Worm (Caenorhabditis elegans) whole organism, late embryonic: ENCODE measurements around the gene cogc-6.

Experiments used
- C08G9.2 ChIP-seq: sonication (generic microtip); optimal IDR thresholded peaks from 2 replicates; lab custom pipeline; 2016; ENCODE audit warnings: mild to moderate bottlenecking, missing genetic modification characterization, moderate library complexity, missing compliant biosample characterization
- F13H6.1 ChIP-seq: sonication (generic microtip); optimal IDR thresholded peaks from 2 replicates; lab custom pipeline; 2016; ENCODE audit warnings: missing genetic modification characterization, missing compliant biosample characterization
- K02D7.2 ChIP-seq: sonication (generic microtip); optimal IDR thresholded peaks from 2 replicates; lab custom pipeline; 2017; ENCODE audit warnings: mild to moderate bottlenecking, missing genetic modification characterization, missing compliant biosample characterization
- Y22D7AL.16 ChIP-seq: sonication (generic microtip); optimal IDR thresholded peaks from 2 replicates; lab custom pipeline; 2016; ENCODE audit warnings: missing genetic modification characterization, missing compliant biosample characterization
- ahr-1 ChIP-seq: sonication (generic microtip); optimal IDR thresholded peaks from 2 replicates; lab custom pipeline; 2016; ENCODE audit warnings: missing genetic modification characterization, missing compliant biosample characterization
- ama-1 ChIP-seq: fragments of 150-350 bp; optimal IDR thresholded peaks from 2 replicates; lab custom pipeline; 2014
- ceh-14 ChIP-seq: sonication (generic microtip); optimal IDR thresholded peaks from 2 replicates; lab custom pipeline; 2016; ENCODE audit warnings: missing genotype, missing genetic modification characterization, missing compliant biosample characterization
- ceh-18 ChIP-seq: sonication (generic microtip); optimal IDR thresholded peaks from 2 replicates; lab custom pipeline; 2016; ENCODE audit warnings: missing genetic modification characterization, missing compliant biosample characterization
- ceh-2 ChIP-seq: sonication (generic microtip); optimal IDR thresholded peaks from 2 replicates; lab custom pipeline; 2016; ENCODE audit warnings: missing genotype, missing genetic modification characterization, missing compliant biosample characterization
- ceh-22 ChIP-seq: sonication (generic microtip); optimal IDR thresholded peaks from 2 replicates; lab custom pipeline; 2017; ENCODE audit warnings: missing biosample characterization, missing genetic modification characterization
- ceh-30 ChIP-seq: fragments of 150-350 bp; optimal IDR thresholded peaks from 2 replicates; lab custom pipeline; 2014; ENCODE audit warnings: missing biosample characterization, missing genetic modification characterization
- ceh-31 ChIP-seq: sonication (generic microtip); optimal IDR thresholded peaks from 2 replicates; lab custom pipeline; 2016; ENCODE audit warnings: missing genetic modification characterization, missing compliant biosample characterization
- ceh-45 ChIP-seq: fragments of 200-800 bp; sonication (Bioruptor generic); IDR thresholded peaks from 2 replicates; pipeline ENCODE4 v1.3.6; 2022; ENCODE audit warnings: missing genetic modification reagents, missing genetic modification characterization, missing compliant biosample characterization
- ceh-48 ChIP-seq: sonication (generic microtip); optimal IDR thresholded peaks from 2 replicates; lab custom pipeline; 2016; ENCODE audit warnings: missing genetic modification characterization, inconsistent platforms, missing compliant biosample characterization
- ceh-6 ChIP-seq: fragments of 200-800 bp; sonication (Bioruptor generic); optimal IDR thresholded peaks from 2 replicates; lab custom pipeline; 2018; ENCODE audit warnings: mild to moderate bottlenecking, missing genetic modification characterization, missing compliant biosample characterization
- che-1 ChIP-seq: sonication (generic microtip); optimal IDR thresholded peaks from 2 replicates; lab custom pipeline; 2016; ENCODE audit warnings: mild to moderate bottlenecking, missing genetic modification characterization, missing compliant biosample characterization
- dmd-4 ChIP-seq: sonication (generic microtip); optimal IDR thresholded peaks from 2 replicates; lab custom pipeline; 2016; ENCODE audit warnings: borderline replicate concordance, missing genetic modification characterization, missing compliant biosample characterization
- eyg-1 ChIP-seq: sonication (generic microtip); optimal IDR thresholded peaks from 2 replicates; lab custom pipeline; 2016; ENCODE audit warnings: missing genotype, missing genetic modification characterization, missing compliant biosample characterization
- fkh-10 ChIP-seq: fragments of 150-350 bp; optimal IDR thresholded peaks from 2 replicates; lab custom pipeline; 2014; ENCODE audit warnings: missing biosample characterization, missing genetic modification reagents, missing genetic modification characterization
- fkh-6 ChIP-seq: sonication (generic microtip); optimal IDR thresholded peaks from 2 replicates; lab custom pipeline; 2016; ENCODE audit warnings: missing genetic modification characterization, missing compliant biosample characterization
- hlh-8 ChIP-seq: sonication (generic microtip); optimal IDR thresholded peaks from 2 replicates; lab custom pipeline; 2016; ENCODE audit warnings: missing genotype, missing genetic modification characterization, missing compliant biosample characterization
- lin-11 ChIP-seq: fragments of 200-800 bp; sonication (Bioruptor generic); optimal IDR thresholded peaks from 2 replicates; lab custom pipeline; 2018; ENCODE audit warnings: mild to moderate bottlenecking, missing genetic modification characterization, missing compliant biosample characterization
- madf-2 ChIP-seq: sonication (generic microtip); optimal IDR thresholded peaks from 2 replicates; lab custom pipeline; 2017; ENCODE audit warnings: missing genetic modification characterization, missing compliant biosample characterization
- mec-3 ChIP-seq: sonication (generic microtip); optimal IDR thresholded peaks from 2 replicates; lab custom pipeline; 2016; ENCODE audit warnings: borderline replicate concordance, missing genetic modification characterization, missing compliant biosample characterization
- nfya-1 ChIP-seq: sonication (generic microtip); optimal IDR thresholded peaks from 2 replicates; lab custom pipeline; 2017; ENCODE audit warnings: missing genetic modification characterization, mild to moderate bottlenecking, missing compliant biosample characterization, antibody characterized with exemption, moderate library complexity
- nhr-11 ChIP-seq: fragments of 150-350 bp; optimal IDR thresholded peaks from 2 replicates; lab custom pipeline; 2014; ENCODE audit warnings: missing biosample characterization, missing genetic modification characterization
- odd-2 ChIP-seq: sonication (generic microtip); optimal IDR thresholded peaks from 2 replicates; lab custom pipeline; 2017; ENCODE audit warnings: antibody characterized with exemption, mild to moderate bottlenecking, missing genetic modification characterization, missing compliant biosample characterization
- pha-2 ChIP-seq: sonication (generic microtip); optimal IDR thresholded peaks from 2 replicates; lab custom pipeline; 2017; ENCODE audit warnings: mild to moderate bottlenecking, missing genetic modification characterization, missing compliant biosample characterization
- pha-4 ChIP-seq: fragments of 150-350 bp; optimal IDR thresholded peaks from 2 replicates; lab custom pipeline; 2018; ENCODE audit warnings: missing biosample characterization, missing genetic modification reagents, missing genetic modification characterization
- pqm-1 ChIP-seq: sonication (generic microtip); optimal IDR thresholded peaks from 2 replicates; lab custom pipeline; 2016; ENCODE audit warnings: missing genetic modification characterization, missing compliant biosample characterization
- ref-2 ChIP-seq: sonication (generic microtip); optimal IDR thresholded peaks from 2 replicates; lab custom pipeline; 2016; ENCODE audit warnings: missing genetic modification characterization, missing compliant biosample characterization
- rnt-1 ChIP-seq: sonication (generic microtip); optimal IDR thresholded peaks from 2 replicates; lab custom pipeline; 2016; ENCODE audit warnings: missing genetic modification characterization, missing compliant biosample characterization
- sdc-2 ChIP-seq: sonication (generic microtip); optimal IDR thresholded peaks from 2 replicates; lab custom pipeline; 2016; ENCODE audit warnings: missing genotype, missing genetic modification characterization, missing compliant biosample characterization
- syd-9 ChIP-seq: sonication (generic microtip); optimal IDR thresholded peaks from 2 replicates; lab custom pipeline; 2016; ENCODE audit warnings: mild to moderate bottlenecking, missing genetic modification characterization, moderate library complexity, missing compliant biosample characterization
- tbx-2 ChIP-seq: sonication (generic microtip); optimal IDR thresholded peaks from 2 replicates; lab custom pipeline; 2016; ENCODE audit warnings: missing genetic modification characterization, missing compliant biosample characterization
- ttx-3 ChIP-seq: sonication (generic microtip); optimal IDR thresholded peaks from 2 replicates; lab custom pipeline; 2016; ENCODE audit warnings: missing genetic modification reagents, missing genetic modification characterization, missing compliant biosample characterization
- unc-3 ChIP-seq, 2 experiments: fragments of 200-800 bp in 1 of 2; sonication (Bioruptor generic) in 1 of 2; sonication (generic microtip) in 1 of 2; conservative IDR thresholded peaks in 1 of 2; optimal IDR thresholded peaks in 1 of 2; 2 replicates each; pipeline versions ENCODE4 v1.3.6 to Lab custom; 2016 to 2022; ENCODE audit warnings: missing compliant biosample characterization in 2 of 2, missing genetic modification characterization in 2 of 2, missing genetic modification reagents in 1 of 2
- unc-86 ChIP-seq: sonication (generic microtip); optimal IDR thresholded peaks from 2 replicates; lab custom pipeline; 2016; ENCODE audit warnings: missing genetic modification characterization, missing compliant biosample characterization
- zip-5 ChIP-seq: sonication (generic microtip); optimal IDR thresholded peaks from 2 replicates; lab custom pipeline; 2016; ENCODE audit warnings: missing genetic modification characterization, missing compliant biosample characterization
- ztf-16 ChIP-seq: sonication (generic microtip); optimal IDR thresholded peaks from 2 replicates; lab custom pipeline; 2017; ENCODE audit warnings: missing genetic modification characterization, missing compliant biosample characterization

The cogc-6 gene

ce11 chrV:8228712-8229119 is 7.6 kb upstream of the cogc-6 start:
- TF ChIP-seq nfya-1 = peak; percentile 49
- peak; percentile 17 for TF ChIP-seq ref-2 (tag; lab: Kevin White, UChicago)
- TF ChIP-seq ceh-22 (tag; lab: Kevin White, UChicago) = no peak
- peak; percentile 27 for TF ChIP-seq ceh-31 (tag; lab: Kevin White, UChicago)
- no peak for TF ChIP-seq ceh-48 (tag; lab: Kevin White, UChicago)
- peak; percentile 12 for TF ChIP-seq ceh-30 (tag; lab: Kevin White, UChicago)
- peak; percentile 33 for TF ChIP-seq rnt-1 (tag; lab: Kevin White, UChicago)
- TF ChIP-seq ceh-2 = peak; percentile 7
- peak; percentile 17 for TF ChIP-seq tbx-2 (tag; lab: Kevin White, UChicago)
- TF ChIP-seq ceh-18 = peak; percentile 10
- peak; percentile 15 for TF ChIP-seq syd-9 (tag; lab: Kevin White, UChicago)
- TF ChIP-seq Y22D7AL.16 = no peak
- TF ChIP-seq C08G9.2 (tag; lab: Kevin White, UChicago) = peak; percentile 26
- TF ChIP-seq ama-1 = peak; percentile 82
- TF ChIP-seq unc-3 (GFP tag; conservative IDR thresholded peaks at IDR 0.05; lab: Robert Waterston, UW) = no peak
- no peak for TF ChIP-seq unc-3 (tag; optimal IDR thresholded peaks at IDR 0.05; lab: Kevin White, UChicago)

- TF ChIP-seq ceh-45 (GFP tag; lab: Robert Waterston, UW) (no peak), zip-5 (tag; lab: Kevin White, UChicago) (no peak), odd-2 (tag; lab: Kevin White, UChicago) (no peak), nhr-11 (no peak), lin-11 (no peak), che-1 (no peak), pha-2 (tag; lab: Kevin White, UChicago) (no peak), ceh-22 (tag; lab: Kevin White, UChicago) (no peak), nfya-1 (no peak), ref-2 (tag; lab: Kevin White, UChicago) (no peak), madf-2 (tag; lab: Kevin White, UChicago) (no peak), unc-86 (tag; lab: Kevin White, UChicago) (no peak), K02D7.2 (no peak), pha-4 (tag; lab: Kevin White, UChicago) (no peak), ahr-1 (no peak), ceh-31 (tag; lab: Kevin White, UChicago) (no peak), dmd-4 (tag; lab: Kevin White, UChicago) (no peak), eyg-1 (tag; lab: Kevin White, UChicago) (no peak), mec-3 (tag; lab: Kevin White, UChicago) (no peak)
These were observed 5.7 kb upstream of the cogc-6 start, which contains the start of gene K07C11.10 for ce11 chrV:8226812-8227211. TSS of gene K07C11.10 (minus strand) at chrV:8226912.

- TF ChIP-seq ceh-14 (tag; lab: Kevin White, UChicago) (no peak), F13H6.1 (no peak), ceh-22 (tag; lab: Kevin White, UChicago) (no peak), pqm-1 (tag; lab: Kevin White, UChicago) (no peak), ceh-6 (GFP tag; lab: Kevin White, UChicago) (no peak), ztf-16 (no peak)
These were observed 3.5 kb upstream of the cogc-6 start, which contains the start of gene pax-1 for ce11 chrV:8224634-8225033. TSS of gene pax-1 (plus strand) at chrV:8224934.

- TF ChIP-seq ceh-14 (tag; lab: Kevin White, UChicago) (no peak), zip-5 (tag; lab: Kevin White, UChicago) (no peak), hlh-8 (tag; lab: Kevin White, UChicago) (no peak), sdc-2 (tag; lab: Kevin White, UChicago) (no peak), ttx-3 (no peak), nfya-1 (no peak), fkh-6 (tag; lab: Kevin White, UChicago) (no peak), ama-1 (no peak), ceh-2 (no peak), fkh-10 (no peak), dmd-4 (tag; lab: Kevin White, UChicago) (no peak), C08G9.2 (tag; lab: Kevin White, UChicago) (no peak)
These were observed 2.3 kb upstream of the cogc-6 start for ce11 chrV:8223417-8223816.
